Worm (Caenorhabditis elegans): ENCODE measurements around the gene B0285.6.

B0285.6 gene

DNA sequence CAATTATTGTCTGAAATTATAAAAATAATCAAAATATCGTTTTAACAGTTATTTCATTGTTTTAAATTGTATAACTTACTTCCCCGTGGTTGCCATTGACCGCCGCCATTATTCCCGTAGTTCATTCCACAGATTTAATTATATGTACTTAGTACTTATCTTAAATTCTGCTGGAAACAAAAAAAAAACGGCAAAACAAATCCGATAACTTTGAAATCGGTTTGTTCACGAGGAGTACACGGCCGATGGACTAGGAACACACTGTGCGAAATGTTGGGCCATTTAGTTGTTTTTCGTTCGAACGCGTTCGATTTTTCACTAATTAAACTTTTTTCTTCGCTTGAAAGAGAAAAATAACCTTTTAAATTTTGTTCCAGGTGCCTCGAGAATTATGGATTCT is 6.8 kb upstream of the B0285.6 start, which contains the start of the genes B0285.3 and lcmt-1 (continued):
- TF ChIP-seq aha-1 (tag), result peak; percentile 72
- TF ChIP-seq F37D6.2 (tag; optimal IDR thresholded peaks at IDR 0.05), result no peak
- no peak for TF ChIP-seq sdz-12 (GFP tag; optimal IDR thresholded peaks at IDR 0.05)
- TF ChIP-seq spr-1 (tag; optimal IDR thresholded peaks at IDR 0.05), result no peak
- no peak for TF ChIP-seq saeg-2 (GFP tag; IDR thresholded peaks at IDR 0.05)
- TF ChIP-seq hmg-1.1 (GFP tag; IDR thresholded peaks at IDR 0.05), result no peak

DNA sequence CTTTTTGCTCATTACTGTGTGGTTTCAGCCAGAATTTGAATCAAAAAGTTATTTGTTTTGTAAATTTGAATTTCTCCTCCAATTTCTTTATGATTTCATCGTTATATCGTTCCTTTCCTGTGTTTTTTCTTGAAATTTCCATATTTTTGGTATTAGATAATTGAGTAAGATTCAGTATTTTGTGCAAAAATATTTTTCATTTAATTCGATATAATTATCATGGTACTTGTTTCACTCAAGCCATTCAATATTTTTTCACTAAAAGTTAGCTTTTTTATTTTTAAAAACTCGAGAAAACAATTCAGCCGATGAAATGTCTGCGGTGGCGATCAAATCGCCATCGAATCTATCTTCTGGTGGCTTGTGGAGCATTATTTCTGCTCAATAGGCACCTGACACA is 4.9 kb upstream of the B0285.6 start, which contains the start of gene hse-5:
hse-5 (plus strand) TSS at position 301 of the 400 bp plus-strand sequence.
- TF ChIP-seq ces-1 (GFP tag; optimal IDR thresholded peaks at IDR 0.05), result no peak
- TF ChIP-seq zip-11 (GFP tag; IDR thresholded peaks at IDR 0.05), result no peak
- TF ChIP-seq aly-2 (tag; optimal IDR thresholded peaks at IDR 0.05), result no peak
- TF ChIP-seq nhr-48 (tag; optimal IDR thresholded peaks at IDR 0.05), result no peak
- TF ChIP-seq lin-13 (GFP tag; optimal IDR thresholded peaks at IDR 0.05), result no peak
- TF ChIP-seq hif-1 (tag; optimal IDR thresholded peaks at IDR 0.05), result no peak
- no peak for TF ChIP-seq mdt-29 (GFP tag; IDR thresholded peaks at IDR 0.05)
- no peak for TF ChIP-seq hlh-11 (tag; optimal IDR thresholded peaks at IDR 0.05)
- TF ChIP-seq fkh-10 (GFP tag; optimal IDR thresholded peaks at IDR 0.05), result no peak
- no peak for TF ChIP-seq F37D6.2 (tag; optimal IDR thresholded peaks at IDR 0.05)
- no peak for TF ChIP-seq dmd-6 (GFP tag; IDR thresholded peaks at IDR 0.05)
- TF ChIP-seq nhr-77 (tag; optimal IDR thresholded peaks at IDR 0.05), result no peak
- no peak for TF ChIP-seq T20F7.1 (GFP tag; optimal IDR thresholded peaks at IDR 0.05)
- TF ChIP-seq Y5F2A.4 (GFP tag; optimal IDR thresholded peaks at IDR 0.05), result no peak
- no peak for TF ChIP-seq lin-29 (GFP tag; IDR thresholded peaks at IDR 0.05)
- TF ChIP-seq nhr-6 (tag; optimal IDR thresholded peaks at IDR 0.05), result no peak
- no peak for TF ChIP-seq lsy-2 (tag; optimal IDR thresholded peaks at IDR 0.05)
- no peak for TF ChIP-seq egl-43 (GFP tag; IDR thresholded peaks at IDR 0.05)

DNA sequence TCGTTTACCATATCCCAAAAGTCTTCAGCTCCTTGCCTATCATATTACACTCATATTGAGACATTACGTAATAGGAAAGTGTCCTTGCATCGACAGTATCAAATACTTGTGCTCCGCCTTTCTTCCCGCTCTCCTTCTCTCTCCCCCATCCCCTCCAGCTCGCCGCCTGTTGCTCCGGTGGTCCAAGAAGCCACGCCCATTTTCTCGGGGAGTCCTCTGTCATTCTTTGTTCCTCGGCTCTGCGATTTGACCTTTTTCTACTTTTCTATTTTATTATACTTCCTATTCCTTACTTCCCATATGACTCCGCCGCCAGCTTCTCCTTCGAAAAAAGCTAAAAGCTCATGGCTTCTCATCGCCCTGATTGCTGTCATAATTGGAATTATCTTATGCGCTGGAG is 6.5 kb downstream of the B0285.6 start, which contains the start of gene mnp-1:
mnp-1 (plus strand) TSS at position 211 of the 400 bp plus-strand sequence.
- TF ChIP-seq hlh-11 (tag; optimal IDR thresholded peaks at IDR 0.05) (no peak), ama-1 (optimal IDR thresholded peaks at IDR 0.05) (no peak), set-16 (GFP tag; IDR thresholded peaks at IDR 0.05) (peak; percentile 65)

DNA sequence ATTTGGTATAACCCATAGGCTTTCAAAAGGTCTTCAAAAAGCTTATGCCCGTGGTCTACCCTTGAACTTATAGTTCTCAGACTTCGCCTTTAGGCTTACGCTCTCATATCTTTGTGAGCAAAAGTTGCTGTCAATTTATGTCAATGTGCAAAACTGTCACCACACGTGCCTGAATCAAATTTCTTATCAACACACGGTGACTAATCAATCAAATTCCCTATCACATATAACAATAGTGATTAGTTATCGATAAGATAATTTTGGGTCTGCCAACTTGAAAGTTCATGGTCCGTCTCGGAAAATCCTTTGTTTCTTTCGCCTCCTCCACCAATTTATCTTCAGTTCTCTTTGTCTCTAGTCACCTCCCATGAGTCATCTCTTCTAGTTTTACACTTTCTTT is 7.5 kb downstream of the B0285.6 start:
- TF ChIP-seq ceh-82 (tag; optimal IDR thresholded peaks at IDR 0.05), result no peak
- peak; percentile 14 for TF ChIP-seq mxl-3 (GFP tag; optimal IDR thresholded peaks at IDR 0.05)
- peak; percentile 72 for TF ChIP-seq pqm-1 (tag; optimal IDR thresholded peaks at IDR 0.05)

DNA sequence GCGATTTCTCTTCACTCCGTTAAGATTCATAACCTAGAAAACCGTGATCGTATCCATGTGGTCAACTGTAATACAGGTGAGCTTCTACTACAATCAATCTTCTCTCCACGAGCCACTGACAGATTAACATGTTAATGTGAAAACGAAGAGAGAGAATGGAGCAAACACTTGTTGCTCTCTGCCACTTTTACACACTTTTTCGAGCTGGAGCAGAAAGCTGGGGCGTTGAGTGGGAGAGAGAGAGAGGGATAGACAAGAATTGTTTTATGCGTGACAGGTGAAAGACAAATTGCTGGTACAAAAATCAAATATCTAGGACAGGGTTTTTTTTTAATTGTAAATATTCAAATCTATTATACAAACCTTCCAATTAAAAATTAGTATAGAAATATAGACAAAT is 8.4 kb downstream of the B0285.6 start:
- no peak for TF ChIP-seq spr-3 (GFP tag; optimal IDR thresholded peaks at IDR 0.05)
- TF ChIP-seq ZK546.5 (tag; optimal IDR thresholded peaks at IDR 0.05), result no peak
- TF ChIP-seq zip-2 (tag; optimal IDR thresholded peaks at IDR 0.05), result no peak

DNA sequence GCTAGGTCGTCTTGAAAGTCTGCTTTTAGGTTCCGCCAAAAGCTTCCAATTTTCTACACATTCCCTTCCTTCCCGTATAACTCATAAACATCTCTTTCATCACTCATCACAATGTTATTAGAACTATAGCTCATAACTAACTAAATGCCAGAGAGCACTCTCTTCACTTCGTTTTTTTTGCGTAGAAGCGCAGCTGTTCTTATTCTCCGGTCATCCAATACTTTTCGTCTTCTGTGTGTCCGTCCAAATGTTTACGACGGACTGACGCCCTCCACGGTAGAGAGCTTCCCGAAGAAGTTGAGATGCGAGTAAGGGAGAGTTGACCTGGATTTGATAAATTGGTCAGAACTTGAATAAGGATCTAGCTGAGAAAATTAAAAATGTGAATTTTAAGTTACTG is 9.3 kb downstream of the B0285.6 start:
- no peak for TF ChIP-seq R02D3.7 (tag; optimal IDR thresholded peaks at IDR 0.05)
- peak; percentile 70 for TF ChIP-seq aha-1 (tag)
- no peak for TF ChIP-seq Y48G9A.11 (GFP tag; IDR thresholded peaks at IDR 0.05)
- TF ChIP-seq nhr-48 (tag; optimal IDR thresholded peaks at IDR 0.05), result no peak
- TF ChIP-seq unc-62 (GFP tag; optimal IDR thresholded peaks at IDR 0.05 in 1 of 2), result peak in 1 of 2 experiments; percentile 42
- no peak for TF ChIP-seq unc-62 (tag; optimal IDR thresholded peaks at IDR 0.05)
- no peak for TF ChIP-seq hlh-11 (tag; optimal IDR thresholded peaks at IDR 0.05)
- no peak for TF ChIP-seq madf-5 (GFP tag; IDR thresholded peaks at IDR 0.05)

All from whole organism, L4 larva.